Fruit fly (Drosophila melanogaster): ENCODE results near the gene zfh1.

The zfh1 gene

DNA sequence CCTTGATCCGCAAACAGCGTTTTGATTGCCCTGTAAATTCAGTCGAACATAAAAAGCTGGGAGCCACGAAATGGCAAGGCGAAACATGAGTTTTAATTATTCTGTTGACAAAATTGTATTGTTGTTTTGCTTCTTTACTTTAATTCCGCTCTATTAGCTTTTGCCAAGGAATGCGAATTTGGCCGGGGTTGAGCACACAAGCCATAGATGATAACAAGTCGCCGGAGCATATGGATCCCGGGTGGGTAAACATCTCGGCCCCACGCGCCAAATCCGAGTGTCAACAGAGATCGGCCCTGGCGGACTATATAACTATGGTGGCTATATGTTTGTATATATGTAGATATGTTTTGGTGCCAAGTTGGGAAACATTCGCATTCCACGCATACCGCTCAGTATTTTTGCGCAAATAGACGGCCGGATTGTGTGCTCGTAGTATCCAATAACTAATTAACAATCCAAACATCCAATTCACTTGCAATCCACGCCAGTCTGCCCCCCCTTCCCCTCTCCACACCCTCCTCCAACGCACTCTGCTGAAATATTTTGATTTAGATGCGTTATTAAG, 36.5 kb downstream of the zfh1 start (continued):
- no peak for TF ChIP-seq cas (GFP tag; IDR thresholded peaks at IDR 0.05)
- TF ChIP-seq CG18619 (GFP tag; optimal IDR thresholded peaks at IDR 0.05), result peak; percentile 50
- peak; percentile 97 for TF ChIP-seq sd (tag; optimal IDR thresholded peaks at IDR 0.05)
- no peak for TF ChIP-seq ttk (GFP tag; IDR thresholded peaks at IDR 0.05)
- TF ChIP-seq C15 (GFP tag; IDR thresholded peaks at IDR 0.05), result no peak
- TF ChIP-seq en (GFP tag; optimal IDR thresholded peaks at IDR 0.05), result no peak
- no peak for TF ChIP-seq NK7.1 (GFP tag; optimal IDR thresholded peaks at IDR 0.05)
- no peak for TF ChIP-seq Taf1 (GFP tag; IDR thresholded peaks at IDR 0.05)
- TF ChIP-seq CG6272 (GFP tag; IDR thresholded peaks at IDR 0.05), result no peak
- TF ChIP-seq lab (GFP tag; optimal IDR thresholded peaks at IDR 0.05), result peak; percentile 77
- peak; percentile 45 for TF ChIP-seq Meics (GFP tag; optimal IDR thresholded peaks at IDR 0.05)
- 0 out of 2 replicates have a peak, but pooled peaks have one; percentile 48 for TF ChIP-seq gsb (GFP tag; IDR thresholded peaks at IDR 0.05)
- TF ChIP-seq CG9932 (GFP tag; IDR thresholded peaks at IDR 0.05), result no peak
- TF ChIP-seq CG6765 (GFP tag; optimal IDR thresholded peaks at IDR 0.05), result peak; percentile 70
- no peak for TF ChIP-seq zen (tag; optimal IDR thresholded peaks at IDR 0.05)
- no peak for TF ChIP-seq Aef1 (GFP tag; IDR thresholded peaks at IDR 0.05)
- peak; percentile 45 for TF ChIP-seq CG2120 (GFP tag; optimal IDR thresholded peaks at IDR 0.05)
- TF ChIP-seq sna (GFP tag; IDR thresholded peaks at IDR 0.05; ENCODE audit: partially characterized antibody), result no peak
- TF ChIP-seq trem (tag; optimal IDR thresholded peaks at IDR 0.05), result no peak
- peak; percentile 22 for TF ChIP-seq maf-S (GFP tag; optimal IDR thresholded peaks at IDR 0.05)
- no peak for TF ChIP-seq TFAM (GFP tag; optimal IDR thresholded peaks at IDR 0.05)
- no peak for TF ChIP-seq kah (GFP tag; optimal IDR thresholded peaks at IDR 0.05)
- no peak for TF ChIP-seq CTCF (GFP tag; optimal IDR thresholded peaks at IDR 0.05)
- TF ChIP-seq knrl (GFP tag; IDR thresholded peaks at IDR 0.05; ENCODE audit: partially characterized antibody), result no peak
- no peak for TF ChIP-seq ro (GFP tag; IDR thresholded peaks at IDR 0.05)
- peak; percentile 7 for TF ChIP-seq CG9727 (GFP tag; optimal IDR thresholded peaks at IDR 0.05)
- TF ChIP-seq CG6175 (GFP tag; IDR thresholded peaks at IDR 0.05), result 0 out of 3 replicates have a peak, but pooled peaks have one; percentile 22
- TF ChIP-seq CrebB (tag; optimal IDR thresholded peaks at IDR 0.05), result peak; percentile 38
- peak; percentile 9 for TF ChIP-seq Myb (GFP tag; optimal IDR thresholded peaks at IDR 0.05)
- no peak for TF ChIP-seq CG10565 (GFP tag; optimal IDR thresholded peaks at IDR 0.05)
- no peak for TF ChIP-seq CG11093 (GFP tag; IDR thresholded peaks at IDR 0.05)
- TF ChIP-seq nerfin-1 (tag; optimal IDR thresholded peaks at IDR 0.05), result no peak
- TF ChIP-seq Hand (GFP tag; optimal IDR thresholded peaks at IDR 0.05), result no peak
- TF ChIP-seq nau (GFP tag; optimal IDR thresholded peaks at IDR 0.05), result no peak
- TF ChIP-seq Hey (tag; optimal IDR thresholded peaks at IDR 0.05), result peak; percentile 7
- no peak for TF ChIP-seq z (GFP tag; IDR thresholded peaks at IDR 0.05)
- peak; percentile 46 for TF ChIP-seq Fer3 (tag; optimal IDR thresholded peaks at IDR 0.05)
- TF ChIP-seq CG6791 (GFP tag; IDR thresholded peaks at IDR 0.05; ENCODE audit: partially characterized antibody), result no peak
- TF ChIP-seq rib (GFP tag; IDR thresholded peaks at IDR 0.05), result peak; percentile 86
- peak; percentile 16 for TF ChIP-seq CG10209 (GFP tag; optimal IDR thresholded peaks at IDR 0.05)
- peak; percentile 29 for TF ChIP-seq CG7987 (GFP tag; optimal IDR thresholded peaks at IDR 0.05)
- peak; percentile 31 for TF ChIP-seq lilli (GFP tag; optimal IDR thresholded peaks at IDR 0.05)
- peak; percentile 19 for TF ChIP-seq ftz-f1 (GFP tag; optimal IDR thresholded peaks at IDR 0.05)
- no peak for TF ChIP-seq CG16813 (GFP tag; IDR thresholded peaks at IDR 0.05; ENCODE audit: partially characterized antibody)
- peak; percentile 62 for TF ChIP-seq caup (GFP tag; optimal IDR thresholded peaks at IDR 0.05; ENCODE audit: severe bottlenecking)
- no peak for TF ChIP-seq CG6254 (GFP tag; optimal IDR thresholded peaks at IDR 0.05)
- TF ChIP-seq CG9817 (tag; optimal IDR thresholded peaks at IDR 0.05), result no peak
- no peak for TF ChIP-seq ken (GFP tag; IDR thresholded peaks at IDR 0.05)
- TF ChIP-seq CG17612 (GFP tag; IDR thresholded peaks at IDR 0.05), result no peak
- 0 out of 3 replicates have a peak, but pooled peaks have one; percentile 8 for TF ChIP-seq ci (GFP tag; IDR thresholded peaks at IDR 0.05)
- peak; percentile 43 for TF ChIP-seq CG2678 (tag; optimal IDR thresholded peaks at IDR 0.05)
